Worm (Caenorhabditis elegans) whole organism, L1 larva: ENCODE data around the gene F26G1.5.

Experiments
- C16A3.4 ChIP-seq: fragments of 150-350 bp; optimal IDR thresholded peaks from 2 replicates; lab custom pipeline; 2014; ENCODE audit warnings: missing biosample characterization, missing genetic modification characterization
- F16B12.6 ChIP-seq: fragments of 150-350 bp; optimal IDR thresholded peaks from 2 replicates; lab custom pipeline; 2014; ENCODE audit warnings: missing biosample characterization, missing genetic modification characterization
- Y116A8C.19 ChIP-seq: sonication (generic microtip); optimal IDR thresholded peaks from 2 replicates; lab custom pipeline; 2016; ENCODE audit warnings: missing compliant biosample characterization, missing genetic modification characterization, borderline replicate concordance
- alr-1 ChIP-seq: fragments of 200-800 bp; sonication (Bioruptor generic); optimal IDR thresholded peaks from 2 replicates; lab custom pipeline; 2018; ENCODE audit warnings: borderline replicate concordance, mild to moderate bottlenecking, missing genetic modification characterization, missing compliant biosample characterization
- aly-2 ChIP-seq: fragments of 150-350 bp; optimal IDR thresholded peaks from 2 replicates; lab custom pipeline; 2014; ENCODE audit warnings: missing biosample characterization, missing genetic modification characterization
- ceh-82 ChIP-seq, 3 experiments: fragments of 150-350 bp in 1 of 3; sonication (generic microtip) in 2 of 3; optimal IDR thresholded peaks; 2 replicates each; lab custom pipeline; 2014 to 2017; ENCODE audit warnings: missing biosample characterization in 3 of 3, missing genetic modification characterization in 3 of 3
- ceh-88 ChIP-seq: fragments of 200-800 bp; sonication (Bioruptor generic); IDR thresholded peaks from 2 replicates; pipeline ENCODE4 v1.3.6; 2022; ENCODE audit warnings: missing genetic modification characterization, missing compliant biosample characterization
- ceh-90 ChIP-seq: sonication (generic microtip); optimal IDR thresholded peaks from 2 replicates; lab custom pipeline; 2016; ENCODE audit warnings: missing genetic modification characterization, missing compliant biosample characterization
- efl-1 ChIP-seq, 4 experiments: fragments of 150-350 bp; optimal IDR thresholded peaks in 3 of 4; peaks in 1 of 4; 1 replicate in 1 of 4; 2 replicates in 3 of 4; lab custom pipeline; 2014; ENCODE audit warnings: missing biosample characterization in 2 of 4, missing genetic modification characterization in 2 of 4, missing genetic modification reagents in 2 of 4
- efl-3 ChIP-seq: fragments of 200-800 bp; sonication (Bioruptor generic); optimal IDR thresholded peaks from 2 replicates; lab custom pipeline; 2018; ENCODE audit warnings: mild to moderate bottlenecking, missing genetic modification characterization, missing compliant biosample characterization
- egl-27 ChIP-seq, 2 experiments: fragments of 150-350 bp in 1 of 2; sonication (generic microtip); optimal IDR thresholded peaks; 3 replicates each; lab custom pipeline; 2017 to 2018; ENCODE audit warnings: missing biosample characterization in 2 of 2, missing genetic modification characterization in 2 of 2, missing genetic modification reagents in 2 of 2
- elt-2 ChIP-seq: sonication (generic microtip); optimal IDR thresholded peaks from 2 replicates; lab custom pipeline; 2016; ENCODE audit warnings: missing genetic modification characterization, mild to moderate bottlenecking, inconsistent platforms, missing compliant biosample characterization, missing genetic modification reagents
- ets-5 ChIP-seq: fragments of 200-800 bp; sonication (Bioruptor generic); IDR thresholded peaks from 2 replicates; pipeline ENCODE4 v1.3.6; 2022; ENCODE audit warnings: missing genetic modification characterization, missing compliant biosample characterization
- fkh-10 ChIP-seq: sonication (generic microtip); optimal IDR thresholded peaks from 2 replicates; lab custom pipeline; 2017; ENCODE audit warnings: missing biosample characterization, missing genetic modification reagents, missing genetic modification characterization
- fkh-8 ChIP-seq: sonication (generic microtip); optimal IDR thresholded peaks from 2 replicates; lab custom pipeline; 2016; ENCODE audit warnings: mild to moderate bottlenecking, missing genetic modification characterization, missing compliant biosample characterization
- fos-1 ChIP-seq: fragments of 150-350 bp; optimal IDR thresholded peaks from 2 replicates; lab custom pipeline; 2014; ENCODE audit warnings: missing biosample characterization, missing genetic modification characterization
- hlh-17 ChIP-seq: fragments of 200-800 bp; sonication (Bioruptor generic); optimal IDR thresholded peaks from 2 replicates; lab custom pipeline; 2018; ENCODE audit warnings: missing genetic modification characterization, mild to moderate bottlenecking, missing compliant biosample characterization, moderate library complexity, borderline replicate concordance
- hpl-2 ChIP-seq: fragments of 150-350 bp; optimal IDR thresholded peaks from 2 replicates; lab custom pipeline; 2014; ENCODE audit warnings: missing biosample characterization, missing genetic modification reagents, missing genetic modification characterization
- jun-1 ChIP-seq: fragments of 150-350 bp; optimal IDR thresholded peaks from 2 replicates; lab custom pipeline; 2014; ENCODE audit warnings: missing biosample characterization, missing genetic modification reagents, missing genetic modification characterization
- lin-35 ChIP-seq, 2 experiments: fragments of 150-350 bp; optimal IDR thresholded peaks; 2 replicates each; lab custom pipeline; 2014; ENCODE audit warnings: missing biosample characterization in 2 of 2, missing genetic modification characterization in 2 of 2, missing genetic modification reagents in 2 of 2
- lin-39 ChIP-seq: fragments of 150-350 bp; optimal IDR thresholded peaks from 2 replicates; lab custom pipeline; 2014; ENCODE audit warnings: missing biosample characterization, missing genetic modification reagents, missing genetic modification characterization
- lir-3 ChIP-seq: sonication (generic microtip); optimal IDR thresholded peaks from 2 replicates; lab custom pipeline; 2016; ENCODE audit warnings: mild to moderate bottlenecking, missing genetic modification characterization, moderate library complexity, missing compliant biosample characterization; ENCODE audit not compliant: poor library complexity
- mab-9 ChIP-seq: fragments of 200-800 bp; sonication (Bioruptor generic); IDR thresholded peaks from 2 replicates; pipeline ENCODE4 v1.3.6; 2022; ENCODE audit warnings: missing genetic modification reagents, missing genetic modification characterization, missing compliant biosample characterization
- mef-2 ChIP-seq: fragments of 150-350 bp; optimal IDR thresholded peaks from 2 replicates; lab custom pipeline; 2014; ENCODE audit warnings: missing biosample characterization, missing genetic modification characterization
- mep-1 ChIP-seq: fragments of 150-350 bp; optimal IDR thresholded peaks from 2 replicates; lab custom pipeline; 2014; ENCODE audit warnings: missing biosample characterization, missing genetic modification characterization
- nhr-12 ChIP-seq: sonication (generic microtip); optimal IDR thresholded peaks from 2 replicates; lab custom pipeline; 2017; ENCODE audit warnings: missing biosample characterization, missing genetic modification characterization
- nhr-20 ChIP-seq: sonication (generic microtip); optimal IDR thresholded peaks from 2 replicates; lab custom pipeline; 2016; ENCODE audit warnings: mild to moderate bottlenecking, missing genetic modification characterization, missing compliant biosample characterization
- nhr-237 ChIP-seq: fragments of 150-350 bp; optimal IDR thresholded peaks from 2 replicates; lab custom pipeline; 2014; ENCODE audit warnings: missing biosample characterization, missing genetic modification characterization
- nhr-28 ChIP-seq: fragments of 150-350 bp; optimal IDR thresholded peaks from 2 replicates; lab custom pipeline; 2014; ENCODE audit warnings: missing biosample characterization, missing genetic modification characterization
- nhr-47 ChIP-seq: sonication (generic microtip); optimal IDR thresholded peaks from 2 replicates; lab custom pipeline; 2016; ENCODE audit warnings: mild to moderate bottlenecking, missing genetic modification characterization, moderate library complexity, missing compliant biosample characterization
- nhr-71 ChIP-seq: sonication (generic microtip); optimal IDR thresholded peaks from 2 replicates; lab custom pipeline; 2016; ENCODE audit warnings: mild to moderate bottlenecking, missing genetic modification characterization, moderate library complexity, missing compliant biosample characterization
- nhr-77 ChIP-seq: fragments of 150-350 bp; optimal IDR thresholded peaks from 2 replicates; lab custom pipeline; 2014; ENCODE audit warnings: missing biosample characterization, missing genetic modification characterization
- nhr-84 ChIP-seq: sonication (generic microtip); optimal IDR thresholded peaks from 2 replicates; lab custom pipeline; 2017; ENCODE audit warnings: missing biosample characterization, missing genetic modification characterization
- nhr-85 ChIP-seq: sonication (generic microtip); peaks from one replicate; lab custom pipeline; 2016; ENCODE audit warnings: missing genetic modification characterization, inconsistent platforms, missing compliant biosample characterization
- nhr-90 ChIP-seq: sonication (generic microtip); optimal IDR thresholded peaks from 2 replicates; lab custom pipeline; 2016; ENCODE audit warnings: mild to moderate bottlenecking, missing genetic modification characterization, missing compliant biosample characterization; ENCODE audit not compliant: poor library complexity
- pag-3 ChIP-seq: sonication (generic microtip); optimal IDR thresholded peaks from 2 replicates; lab custom pipeline; 2017; ENCODE audit warnings: missing genetic modification characterization, mild to moderate bottlenecking, missing compliant biosample characterization, antibody characterized with exemption, borderline replicate concordance; ENCODE audit not compliant: insufficient read depth
- pax-3 ChIP-seq: fragments of 200-800 bp; sonication (Bioruptor generic); optimal IDR thresholded peaks from 2 replicates; lab custom pipeline; 2018; ENCODE audit warnings: mild to moderate bottlenecking, missing genetic modification characterization, moderate library complexity, missing compliant biosample characterization
- pqm-1 ChIP-seq: sonication (generic microtip); optimal IDR thresholded peaks from 3 replicates; lab custom pipeline; 2017; ENCODE audit warnings: missing biosample characterization, missing genetic modification characterization
- skn-1 ChIP-seq: fragments of 150-350 bp; optimal IDR thresholded peaks from 2 replicates; lab custom pipeline; 2014; ENCODE audit warnings: missing biosample characterization, missing genetic modification characterization
- tbx-2 ChIP-seq: sonication (generic microtip); optimal IDR thresholded peaks from 2 replicates; lab custom pipeline; 2016; ENCODE audit warnings: missing genetic modification characterization, missing compliant biosample characterization
- unc-130 ChIP-seq: fragments of 150-350 bp; optimal IDR thresholded peaks from 2 replicates; lab custom pipeline; 2017; ENCODE audit warnings: missing biosample characterization, missing genetic modification characterization, inconsistent platforms
- unc-30 ChIP-seq: sonication (generic microtip); optimal IDR thresholded peaks from 2 replicates; lab custom pipeline; 2017; ENCODE audit warnings: missing biosample characterization, missing genetic modification characterization
- unc-62 ChIP-seq: fragments of 150-350 bp; optimal IDR thresholded peaks from 2 replicates; lab custom pipeline; 2014; ENCODE audit warnings: missing biosample characterization, missing genetic modification reagents, missing genetic modification characterization
- vab-15 ChIP-seq: sonication (generic microtip); optimal IDR thresholded peaks from 2 replicates; lab custom pipeline; 2017; ENCODE audit warnings: missing genotype, mild to moderate bottlenecking, missing genetic modification characterization, missing compliant biosample characterization
- xbp-1 ChIP-seq: sonication (generic microtip); optimal IDR thresholded peaks from 2 replicates; lab custom pipeline; 2016; ENCODE audit warnings: missing genetic modification characterization, missing compliant biosample characterization
- zag-1 ChIP-seq: fragments of 150-350 bp; optimal IDR thresholded peaks from 2 replicates; lab custom pipeline; 2014; ENCODE audit warnings: missing biosample characterization, missing genetic modification characterization
- ztf-11 ChIP-seq, 2 experiments: sonication (generic microtip); optimal IDR thresholded peaks; 2 replicates each; lab custom pipeline; 2016 to 2017; ENCODE audit warnings: missing genetic modification characterization in 2 of 2, missing biosample characterization in 1 of 2, missing compliant biosample characterization in 1 of 2

F26G1.5 gene

ce11 chrII:4741527-4742187 lies 29.5 kb downstream of the F26G1.5 start, which contains the start of gene acs-11 (continued):
- no peak for TF ChIP-seq pag-3 (tag; lab: Kevin White, UChicago)
- no peak for TF ChIP-seq egl-27 (tag; optimal IDR thresholded peaks at IDR 0.05; lab: Kevin White, UChicago)
- no peak for TF ChIP-seq nhr-77 (tag; lab: Kevin White, UChicago)
- no peak for TF ChIP-seq mab-9 (GFP tag; lab: Robert Waterston, UW)
- no peak for TF ChIP-seq xbp-1 (tag; lab: Kevin White, UChicago)
- TF ChIP-seq fkh-8 (tag; lab: Kevin White, UChicago) = no peak
- peak; percentile 22 for TF ChIP-seq elt-2 (tag; lab: Kevin White, UChicago)
- TF ChIP-seq skn-1 (tag; lab: Kevin White, UChicago) = no peak
- no peak for TF ChIP-seq jun-1 (tag; lab: Kevin White, UChicago)
- no peak for TF ChIP-seq ceh-88 (GFP tag; lab: Robert Waterston, UW)
- TF ChIP-seq nhr-90 (tag; lab: Kevin White, UChicago) = peak; percentile 14
- peak in 1 of 2 experiments; percentile 58 for TF ChIP-seq lin-35 (GFP tag; optimal IDR thresholded peaks at IDR 0.05; lab: Kevin White, UChicago)
- TF ChIP-seq nhr-71 (tag; lab: Kevin White, UChicago) = peak; percentile 25
- TF ChIP-seq F16B12.6 (tag; lab: Kevin White, UChicago) = no peak
- TF ChIP-seq fkh-10 (GFP tag; lab: Kevin White, UChicago) = no peak
- no peak for TF ChIP-seq ceh-82 (tag; optimal IDR thresholded peaks at IDR 0.05; lab: Kevin White, UChicago)
- TF ChIP-seq ceh-90 (tag; lab: Kevin White, UChicago) = no peak
- TF ChIP-seq pqm-1 = no peak
- no peak for TF ChIP-seq pax-3 (tag; lab: Kevin White, UChicago)
- no peak for TF ChIP-seq mef-2
- TF ChIP-seq unc-30 = no peak
- no peak for TF ChIP-seq nhr-28 (tag; lab: Kevin White, UChicago)
- no peak for TF ChIP-seq unc-62 (GFP tag; lab: Kevin White, UChicago)
- peak; percentile 61 for TF ChIP-seq nhr-85 (tag; lab: Kevin White, UChicago)
- TF ChIP-seq vab-15 (tag; lab: Kevin White, UChicago) = no peak
- TF ChIP-seq ets-5 (GFP tag; lab: Robert Waterston, UW) = no peak
- TF ChIP-seq efl-1 (optimal IDR thresholded peaks at IDR 0.05; lab: Kevin White, UChicago) = no peak
- TF ChIP-seq efl-1 (GFP tag; optimal IDR thresholded peaks at IDR 0.05 in 1 of 2; lab: Kevin White, UChicago) = peak in 1 of 2 experiments; percentile 89
- no peak for TF ChIP-seq hlh-17 (GFP tag; lab: Kevin White, UChicago)
- TF ChIP-seq nhr-20 = peak; percentile 11
- no peak for TF ChIP-seq efl-3 (GFP tag; lab: Kevin White, UChicago)

ce11 chrII:4739984-4740462 lies 31.2 kb downstream of the F26G1.5 start, which contains the start of gene eas-1:
Gene eas-1 (plus strand): TSS chrII:4740412.
- TF ChIP-seq skn-1 (tag; lab: Kevin White, UChicago) = peak; percentile 78
- TF ChIP-seq mep-1 (tag; lab: Kevin White, UChicago) = peak; percentile 82
- TF ChIP-seq nhr-237 (tag; lab: Kevin White, UChicago) = peak; percentile 26
- no peak for TF ChIP-seq nhr-77 (tag; lab: Kevin White, UChicago)
- peak; percentile 86 for TF ChIP-seq nhr-20
- no peak for TF ChIP-seq egl-27 (tag; optimal IDR thresholded peaks at IDR 0.05; lab: Kevin White, UChicago)
- TF ChIP-seq hpl-2 (GFP tag; lab: Kevin White, UChicago) = peak; percentile 47
- TF ChIP-seq fkh-8 (tag; lab: Kevin White, UChicago) = peak; percentile 82
- peak; percentile 92 for TF ChIP-seq nhr-47 (tag; lab: Kevin White, UChicago)
- TF ChIP-seq nhr-12 (tag; lab: Kevin White, UChicago) = no peak
- peak; percentile 52 for TF ChIP-seq fos-1
- peak; percentile 91 for TF ChIP-seq tbx-2 (tag; lab: Kevin White, UChicago)
- TF ChIP-seq lin-35 (GFP tag; optimal IDR thresholded peaks at IDR 0.05; lab: Kevin White, UChicago) = peak; percentile 96 to 97
- peak; percentile 35 for TF ChIP-seq lin-39 (tag; lab: Kevin White, UChicago)
- peak; percentile 52 for TF ChIP-seq Y116A8C.19 (tag; lab: Kevin White, UChicago)
- TF ChIP-seq nhr-84 (tag; lab: Kevin White, UChicago) = no peak
- TF ChIP-seq lir-3 (tag; lab: Kevin White, UChicago) = peak; percentile 95
- peak; percentile 9 for TF ChIP-seq mef-2
- no peak for TF ChIP-seq zag-1 (tag; lab: Kevin White, UChicago)
- peak; percentile 69 for TF ChIP-seq mab-9 (GFP tag; lab: Robert Waterston, UW)
- peak; percentile 93 for TF ChIP-seq ceh-90 (tag; lab: Kevin White, UChicago)
- no peak for TF ChIP-seq aly-2 (tag; lab: Kevin White, UChicago)
- peak; percentile 91 for TF ChIP-seq nhr-71 (tag; lab: Kevin White, UChicago)
- no peak for TF ChIP-seq unc-62 (GFP tag; lab: Kevin White, UChicago)
- TF ChIP-seq alr-1 = no peak
- peak in 1 of 2 experiments; percentile 88 for TF ChIP-seq ztf-11 (tag; optimal IDR thresholded peaks at IDR 0.05; lab: Kevin White, UChicago)
- peak; percentile 81 for TF ChIP-seq F16B12.6 (tag; lab: Kevin White, UChicago)
- peak; percentile 71 for TF ChIP-seq C16A3.4
- TF ChIP-seq unc-130 = peak; percentile 18
